Fruit fly (Drosophila melanogaster): Measurements from ENCODE around the gene side-II.

side-II gene

DNA sequence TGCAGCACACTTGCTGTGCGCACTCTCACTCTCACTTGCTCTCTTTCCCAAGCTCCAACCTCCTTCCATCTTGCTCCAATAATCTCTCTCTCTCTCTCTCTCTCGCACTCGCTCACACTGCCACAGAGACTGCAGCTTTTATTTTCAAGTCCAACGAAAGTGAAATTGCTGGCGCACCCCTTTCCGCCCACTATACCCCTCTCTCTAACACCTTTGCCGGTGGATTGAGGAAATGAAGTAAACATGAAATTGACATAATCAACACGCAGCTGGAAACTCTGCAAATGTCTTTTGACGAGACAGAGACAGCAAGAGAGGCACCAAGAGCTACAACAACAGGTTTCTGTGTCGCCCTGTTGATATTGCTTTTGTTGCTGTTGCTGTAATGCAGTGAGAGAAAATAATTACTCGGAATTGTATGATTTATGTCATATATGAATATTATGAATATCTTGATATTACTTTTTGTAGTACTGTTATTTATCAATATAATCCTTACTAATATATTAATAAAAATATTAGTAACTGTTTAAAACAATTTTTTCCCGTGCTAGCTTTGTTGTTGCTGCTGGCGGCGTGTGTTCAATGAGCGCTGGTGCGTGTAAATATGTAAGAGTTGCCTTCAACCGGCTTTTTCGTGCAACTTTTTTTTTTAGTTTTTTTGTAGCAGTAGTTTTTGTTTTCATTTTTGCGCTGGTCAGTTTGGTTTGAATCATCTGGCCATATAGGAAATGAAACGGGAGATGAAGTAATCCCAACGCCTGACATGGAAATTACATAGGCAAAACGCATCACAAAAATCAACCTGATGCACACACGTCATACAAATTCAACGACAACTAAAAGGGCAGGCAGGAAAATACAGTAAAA, 23.7 kb upstream of the side-II start (continued):
- TF ChIP-seq CG12391 (tag; optimal IDR thresholded peaks at IDR 0.05) (peak; percentile 97), PHDP (tag; optimal IDR thresholded peaks at IDR 0.05) (peak; percentile 93), tup (GFP tag; optimal IDR thresholded peaks at IDR 0.05) (peak; percentile 45), Pdp1 (GFP tag; optimal IDR thresholded peaks at IDR 0.05) (peak; percentile 17 to 81), Dbx (GFP tag; IDR thresholded peaks at IDR 0.05) (peak; percentile 79; the same call in 2 of the 3 replicates), CG18599 (GFP tag; optimal IDR thresholded peaks at IDR 0.05) (peak; percentile 90), CG8290 (GFP tag; optimal IDR thresholded peaks at IDR 0.05) (peak; percentile 74), CG8290 (tag; optimal IDR thresholded peaks at IDR 0.05) (peak; percentile 64 to 67), tap (tag; optimal IDR thresholded peaks at IDR 0.05) (peak; percentile 93), NC2β (GFP tag; optimal IDR thresholded peaks at IDR 0.05) (peak; percentile 27), fd96Cb (tag; optimal IDR thresholded peaks at IDR 0.05) (peak; percentile 95), sug (tag; optimal IDR thresholded peaks at IDR 0.05) (peak; percentile 23), slbo (GFP tag; IDR thresholded peaks at IDR 0.05) (peak; percentile 89), Hr78 (GFP tag; optimal IDR thresholded peaks at IDR 0.05) (peak in 1 of 2 experiments; percentile 76), Dek (tag; optimal IDR thresholded peaks at IDR 0.05) (peak; percentile 87), CG18619 (GFP tag; optimal IDR thresholded peaks at IDR 0.05) (peak; percentile 75), cad (GFP tag; optimal IDR thresholded peaks at IDR 0.05) (no peak), CG32532 (GFP tag; IDR thresholded peaks at IDR 0.05) (peak; percentile 87), dati (GFP tag; IDR thresholded peaks at IDR 0.05) (no peak), CG15073 (GFP tag; optimal IDR thresholded peaks at IDR 0.05) (peak; percentile 40), trem (tag; optimal IDR thresholded peaks at IDR 0.05) (peak; percentile 78), CG8944 (GFP tag; optimal IDR thresholded peaks at IDR 0.05) (peak; percentile 44), gcm (GFP tag; optimal IDR thresholded peaks at IDR 0.05) (peak; percentile 85), Hr3 (GFP tag; optimal IDR thresholded peaks at IDR 0.05) (peak; percentile 93), Oli (tag; optimal IDR thresholded peaks at IDR 0.05) (peak; percentile 96), dmrt11E (tag; optimal IDR thresholded peaks at IDR 0.05) (peak; percentile 90), Poxn (GFP tag; IDR thresholded peaks at IDR 0.05) (peak; percentile 16; the same call in 1 of the 2 replicates), CG9876 (GFP tag; optimal IDR thresholded peaks at IDR 0.05) (no peak), CG9215 (GFP tag; IDR thresholded peaks at IDR 0.05) (peak; percentile 84), CG13424 (tag; optimal IDR thresholded peaks at IDR 0.05) (peak; percentile 93), CG17385 (GFP tag; optimal IDR thresholded peaks at IDR 0.05) (peak; percentile 87), CG13775 (GFP tag; optimal IDR thresholded peaks at IDR 0.05) (peak; percentile 83), CG8478 (optimal IDR thresholded peaks at IDR 0.05) (no peak), exex (tag; optimal IDR thresholded peaks at IDR 0.05) (peak; percentile 49), CG7271 (tag; optimal IDR thresholded peaks at IDR 0.05) (peak; percentile 59), twi (tag; optimal IDR thresholded peaks at IDR 0.05) (peak; percentile 73), CG33213 (GFP tag; optimal IDR thresholded peaks at IDR 0.05) (peak; percentile 36), dpn (GFP tag; optimal IDR thresholded peaks at IDR 0.05) (peak; percentile 21 to 90), Antp (GFP tag; optimal IDR thresholded peaks at IDR 0.05) (peak; percentile 16), Gsc (GFP tag; IDR thresholded peaks at IDR 0.05) (peak; percentile 80), CG5953 (GFP tag; IDR thresholded peaks at IDR 0.05) (peak; percentile 87), sqz (GFP tag; optimal IDR thresholded peaks at IDR 0.05) (peak; percentile 74), CG10147 (GFP tag; optimal IDR thresholded peaks at IDR 0.05) (peak; percentile 78), sim (GFP tag; IDR thresholded peaks at IDR 0.05) (peak; percentile 28; the same call in 1 of the 2 replicates), Fer1 (GFP tag; optimal IDR thresholded peaks at IDR 0.05) (peak; percentile 88), dmrt99B (tag; optimal IDR thresholded peaks at IDR 0.05) (peak; percentile 98), Bgb (GFP tag; IDR thresholded peaks at IDR 0.05; ENCODE audit: partially characterized antibody) (peak; percentile 24; the same call in 1 of the 2 replicates), ems (GFP tag; optimal IDR thresholded peaks at IDR 0.05) (peak; percentile 1)

All from whole organism, embryonic.